Fruit fly (Drosophila melanogaster) whole organism, embryonic: ENCODE data around the gene EloB.

Experiments used
- BtbVII ChIP-seq: fragments of 200-800 bp; sonication (Bioruptor generic); optimal IDR thresholded peaks from 3 replicates; lab custom pipeline; 2017; ENCODE audit warnings: missing biosample characterization, mild to moderate bottlenecking, missing genetic modification characterization
- CG10321 ChIP-seq: fragments of 200-800 bp; sonication (Bioruptor generic); IDR thresholded peaks from 2 replicates; pipeline ENCODE4 v1.3.6; 2022; ENCODE audit warnings: missing biosample characterization, missing genetic modification characterization
- CG11560 ChIP-seq: fragments of 200-800 bp; sonication (Bioruptor generic); IDR thresholded peaks from 3 replicates; pipeline ENCODE4 v1.3.6; 2022; ENCODE audit warnings: missing biosample characterization, missing genetic modification characterization
- CG1233 ChIP-seq: fragments of 200-800 bp; sonication (Bioruptor generic); optimal IDR thresholded peaks from 4 replicates; lab custom pipeline; 2018; ENCODE audit warnings: missing biosample characterization, mild to moderate bottlenecking, missing genetic modification characterization
- CG14860 ChIP-seq: fragments of 200-800 bp; sonication (Bioruptor generic); IDR thresholded peaks from 3 replicates; pipeline ENCODE4 v1.3.6; 2022; ENCODE audit warnings: missing biosample characterization, missing genetic modification characterization; ENCODE audit not compliant: partially characterized antibody
- CG1647 ChIP-seq: fragments of 200-800 bp; sonication (Bioruptor generic); optimal IDR thresholded peaks from 3 replicates; lab custom pipeline; 2016; ENCODE audit warnings: missing biosample characterization, missing genetic modification characterization
- CG17612 ChIP-seq: fragments of 200-800 bp; sonication (Bioruptor generic); IDR thresholded peaks from 2 replicates; pipeline ENCODE4 v1.3.6; 2022; ENCODE audit warnings: missing biosample characterization, missing genetic modification characterization
- CG17802 ChIP-seq: fragments of 200-800 bp; sonication (Bioruptor generic); optimal IDR thresholded peaks from 2 replicates; lab custom pipeline; 2018; ENCODE audit warnings: missing biosample characterization, mild to moderate bottlenecking, missing genetic modification characterization, moderate library complexity
- CG2202 ChIP-seq: fragments of 200-800 bp; sonication (Bioruptor generic); optimal IDR thresholded peaks from 2 replicates; lab custom pipeline; 2018; ENCODE audit warnings: missing biosample characterization, mild to moderate bottlenecking, missing genetic modification characterization
- CG6813 ChIP-seq: fragments of 200-800 bp; sonication (Bioruptor generic); optimal IDR thresholded peaks from 2 replicates; lab custom pipeline; 2017; ENCODE audit warnings: missing biosample characterization, missing genetic modification characterization, mild to moderate bottlenecking, moderate library complexity, missing genetic modification reagents
- CG7839 ChIP-seq: fragments of 200-800 bp; sonication (Bioruptor generic); optimal IDR thresholded peaks from 3 replicates; lab custom pipeline; 2018; ENCODE audit warnings: missing biosample characterization, mild to moderate bottlenecking, missing genetic modification characterization, moderate library complexity
- CG8281 ChIP-seq: fragments of 200-800 bp; sonication (Bioruptor generic); optimal IDR thresholded peaks from 2 replicates; lab custom pipeline; 2018; ENCODE audit warnings: missing biosample characterization, mild to moderate bottlenecking, missing genetic modification characterization, moderate library complexity
- CG8388 ChIP-seq: fragments of 200-800 bp; sonication (Bioruptor generic); optimal IDR thresholded peaks from 2 replicates; lab custom pipeline; 2019; ENCODE audit warnings: missing biosample characterization, mild to moderate bottlenecking, missing genetic modification characterization, moderate library complexity
- CG8765 ChIP-seq: fragments of 200-800 bp; sonication (Bioruptor generic); IDR thresholded peaks from 2 replicates; pipeline ENCODE4 v1.3.6; 2022; ENCODE audit warnings: missing biosample characterization, missing genetic modification characterization
- CrebB ChIP-seq: fragments of 200-800 bp; sonication (Bioruptor generic); optimal IDR thresholded peaks from 3 replicates; lab custom pipeline; 2018; ENCODE audit warnings: missing biosample characterization, mild to moderate bottlenecking, missing genetic modification characterization
- Deaf1 ChIP-seq: fragments of 200-800 bp; optimal IDR thresholded peaks from 3 replicates; lab custom pipeline; 2019; ENCODE audit warnings: missing biosample characterization, mild to moderate bottlenecking, missing genetic modification characterization, moderate library complexity
- Ets65A ChIP-seq: fragments of 200-800 bp; sonication (Bioruptor generic); peaks from one replicate; lab custom pipeline; 2016; ENCODE audit warnings: missing biosample characterization, missing genetic modification characterization
- GATAe ChIP-seq: fragments of 200-800 bp; sonication (Bioruptor generic); conservative IDR thresholded peaks from 2 replicates; pipeline ENCODE4 v1.3.6; 2022; ENCODE audit warnings: missing biosample characterization, missing genetic modification characterization
- Gug ChIP-seq: fragments of 200-800 bp; sonication (Bioruptor generic); IDR thresholded peaks from 4 replicates; pipeline ENCODE4 v1.3.6; 2022; ENCODE audit warnings: missing biosample characterization, missing genetic modification characterization
- H15 ChIP-seq: fragments of 200-800 bp; sonication (Bioruptor generic); IDR thresholded peaks from 3 replicates; pipeline ENCODE4 v1.3.6; 2022; ENCODE audit warnings: missing biosample characterization, missing genetic modification characterization
- Max ChIP-seq: fragments of 200-800 bp; sonication (Bioruptor generic); optimal IDR thresholded peaks from 2 replicates; lab custom pipeline; 2016; ENCODE audit warnings: missing biosample characterization, mild to moderate bottlenecking, missing genetic modification characterization
- Meics ChIP-seq: fragments of 200-800 bp; sonication (Bioruptor generic); optimal IDR thresholded peaks from 2 replicates; lab custom pipeline; 2017; ENCODE audit warnings: missing biosample characterization, mild to moderate bottlenecking, missing genetic modification characterization
- NK7.1 ChIP-seq: fragments of 200-800 bp; sonication (Bioruptor generic); optimal IDR thresholded peaks from 3 replicates; lab custom pipeline; 2016; ENCODE audit warnings: missing biosample characterization, missing genetic modification characterization
- Oli ChIP-seq: fragments of 200-800 bp; sonication (Bioruptor generic); optimal IDR thresholded peaks from 2 replicates; lab custom pipeline; 2018; ENCODE audit warnings: missing biosample characterization, mild to moderate bottlenecking, missing genetic modification characterization, moderate library complexity
- Opbp ChIP-seq: fragments of 200-800 bp; sonication (Bioruptor generic); IDR thresholded peaks from 3 replicates; pipeline ENCODE4 v1.3.6; 2022; ENCODE audit warnings: missing biosample characterization, missing genetic modification characterization; ENCODE audit not compliant: partially characterized antibody
- Ssrp ChIP-seq: fragments of 200-800 bp; sonication (Bioruptor generic); optimal IDR thresholded peaks from 2 replicates; lab custom pipeline; 2018; ENCODE audit warnings: missing biosample characterization, mild to moderate bottlenecking, missing genetic modification characterization, moderate library complexity
- Taf1 ChIP-seq: fragments of 200-800 bp; sonication (Bioruptor generic); IDR thresholded peaks from 2 replicates; pipeline ENCODE4 v1.3.6; 2022; ENCODE audit warnings: missing biosample characterization, missing genetic modification characterization
- Usf ChIP-seq: fragments of 200-800 bp; sonication (Bioruptor generic); optimal IDR thresholded peaks from 2 replicates; lab custom pipeline; 2017; ENCODE audit warnings: missing genotype, missing biosample characterization, missing genetic modification characterization
- Vsx1 ChIP-seq: fragments of 200-800 bp; sonication (Bioruptor generic); optimal IDR thresholded peaks from 2 replicates; lab custom pipeline; 2017; ENCODE audit warnings: missing biosample characterization, mild to moderate bottlenecking, missing genetic modification characterization, missing genetic modification reagents
- ab ChIP-seq: fragments of 200-800 bp; sonication (Bioruptor generic); optimal IDR thresholded peaks from 2 replicates; lab custom pipeline; 2016; ENCODE audit warnings: missing biosample characterization, missing genetic modification characterization
- br ChIP-seq: fragments of >200 bp; optimal IDR thresholded peaks from 2 replicates; lab custom pipeline; 2017
- chn ChIP-seq: fragments of 200-800 bp; sonication (Bioruptor generic); optimal IDR thresholded peaks from 2 replicates; lab custom pipeline; 2016; ENCODE audit warnings: missing biosample characterization, missing genetic modification characterization
- danr ChIP-seq: fragments of 200-800 bp; sonication (Bioruptor generic); IDR thresholded peaks from 2 replicates; pipeline ENCODE4 v1.3.6; 2022; ENCODE audit warnings: missing biosample characterization, missing genetic modification characterization
- dati ChIP-seq: fragments of 200-800 bp; sonication (Bioruptor generic); IDR thresholded peaks from 2 replicates; pipeline ENCODE4 v1.3.6; 2022; ENCODE audit warnings: missing biosample characterization, missing genetic modification characterization
- dmrt11E ChIP-seq: fragments of 200-800 bp; sonication (Bioruptor generic); optimal IDR thresholded peaks from 3 replicates; lab custom pipeline; 2018; ENCODE audit warnings: missing biosample characterization, mild to moderate bottlenecking, missing genetic modification characterization, moderate library complexity
- en ChIP-seq: fragments of 200-800 bp; sonication (Bioruptor generic); optimal IDR thresholded peaks from 2 replicates; lab custom pipeline; 2016; ENCODE audit warnings: missing biosample characterization, missing genetic modification characterization
- fd96Cb ChIP-seq: fragments of 200-800 bp; sonication (Bioruptor generic); optimal IDR thresholded peaks from 2 replicates; lab custom pipeline; 2018; ENCODE audit warnings: missing biosample characterization, mild to moderate bottlenecking, missing genetic modification characterization, moderate library complexity
- gcm2 ChIP-seq: fragments of 200-800 bp; sonication (Bioruptor generic); optimal IDR thresholded peaks from 2 replicates; lab custom pipeline; 2016; ENCODE audit warnings: missing biosample characterization, missing genetic modification characterization
- gfzf ChIP-seq: fragments of 200-800 bp; sonication (Bioruptor generic); optimal IDR thresholded peaks from 2 replicates; lab custom pipeline; 2016; ENCODE audit warnings: missing biosample characterization, mild to moderate bottlenecking, missing genetic modification characterization, moderate library complexity
- grau ChIP-seq: fragments of 200-800 bp; optimal IDR thresholded peaks from 3 replicates; lab custom pipeline; 2019; ENCODE audit warnings: missing biosample characterization, mild to moderate bottlenecking, missing genetic modification characterization, moderate library complexity
- lmd ChIP-seq: fragments of 200-800 bp; sonication (Bioruptor generic); IDR thresholded peaks from 2 replicates; pipeline ENCODE4 v1.3.6; 2022; ENCODE audit warnings: missing biosample characterization, missing genetic modification characterization
- nau ChIP-seq: fragments of 200-800 bp; sonication (Bioruptor generic); optimal IDR thresholded peaks from 3 replicates; lab custom pipeline; 2017; ENCODE audit warnings: missing biosample characterization, mild to moderate bottlenecking, missing genetic modification characterization, missing genetic modification reagents
- org-1 ChIP-seq: fragments of 200-800 bp; sonication (Bioruptor generic); optimal IDR thresholded peaks from 2 replicates; lab custom pipeline; 2017; ENCODE audit warnings: missing biosample characterization, missing genetic modification characterization
- psq ChIP-seq: fragments of 200-800 bp; sonication (Bioruptor generic); optimal IDR thresholded peaks from 2 replicates; lab custom pipeline; 2017; ENCODE audit warnings: missing biosample characterization, missing genetic modification characterization
- schlank ChIP-seq: fragments of 200-800 bp; sonication (Bioruptor generic); optimal IDR thresholded peaks from 2 replicates; lab custom pipeline; 2018; ENCODE audit warnings: missing biosample characterization, mild to moderate bottlenecking, missing genetic modification characterization
- sna ChIP-seq: fragments of 200-800 bp; sonication (Bioruptor generic); IDR thresholded peaks from 2 replicates; pipeline ENCODE4 v1.3.6; 2022; ENCODE audit warnings: missing biosample characterization, missing genetic modification characterization; ENCODE audit not compliant: partially characterized antibody
- sqz ChIP-seq: fragments of 200-800 bp; sonication (Bioruptor generic); optimal IDR thresholded peaks from 3 replicates; lab custom pipeline; 2018; ENCODE audit warnings: missing biosample characterization, mild to moderate bottlenecking, missing genetic modification characterization
- tap ChIP-seq: fragments of 200-800 bp; optimal IDR thresholded peaks from 3 replicates; lab custom pipeline; 2019; ENCODE audit warnings: missing biosample characterization, mild to moderate bottlenecking, missing genetic modification characterization, moderate library complexity
- usp ChIP-seq: fragments of >200 bp; optimal IDR thresholded peaks from 2 replicates; lab custom pipeline; 2017; ENCODE audit warnings: missing biosample characterization, missing genetic modification characterization
- zfh1 ChIP-seq: fragments of 200-800 bp; sonication (Bioruptor generic); IDR thresholded peaks from 3 replicates; pipeline ENCODE4 v1.3.6; 2022; ENCODE audit warnings: missing biosample characterization, missing genetic modification characterization

Gene EloB

dm6 chr3R:20549855-20550603 lies 29.6 kb downstream of the EloB start (continued):
- TF ChIP-seq Ssrp (tag; lab: Kevin White, UChicago) (peak; percentile 89), Taf1 (peak; percentile 48; the same call in 1 of the 2 replicates), Gug (peak; percentile 78), tap (tag; lab: Kevin White, UChicago) (peak; percentile 80), nau (GFP tag; lab: Kevin White, UChicago) (peak; percentile 62), Vsx1 (GFP tag; lab: Kevin White, UChicago) (peak; percentile 94), CG8281 (peak; percentile 65), Max (peak; percentile 68), dati (peak; percentile 62; the same call in 1 of the 2 replicates), en (GFP tag; lab: Kevin White, UChicago) (no peak), gfzf (GFP tag; lab: Kevin White, UChicago) (no peak), CG6813 (peak; percentile 78), CG8765 (no peak; the same call in 1 of the 2 replicates), Deaf1 (tag; lab: Kevin White, UChicago) (peak; percentile 82), br (lab: Kevin White, UChicago) (no peak), CG2202 (tag; lab: Kevin White, UChicago) (peak; percentile 75), Meics (peak; percentile 88), ab (GFP tag; lab: Kevin White, UChicago) (peak; percentile 42), schlank (tag; lab: Kevin White, UChicago) (peak; percentile 49), CG17802 (tag; lab: Kevin White, UChicago) (peak; percentile 77), zfh1 (peak; percentile 89), CG7839 (tag; lab: Kevin White, UChicago) (peak; percentile 90), NK7.1 (no peak), danr (GFP tag; lab: Robert Waterston, UW) (peak; percentile 79), sqz (GFP tag; lab: Kevin White, UChicago) (peak; percentile 69), grau (peak; percentile 87), usp (GFP tag; lab: Kevin White, UChicago) (no peak), Usf (GFP tag; lab: Kevin White, UChicago) (peak; percentile 76), fd96Cb (tag; lab: Kevin White, UChicago) (peak; percentile 88), lmd (GFP tag; lab: Robert Waterston, UW) (peak; percentile 89), Opbp (no peak), GATAe (GFP tag; lab: Robert Waterston, UW) (peak; percentile 75), Ets65A (peak; percentile 95), H15 (GFP tag; lab: Robert Waterston, UW) (peak; percentile 74; the same call in 2 of the 3 replicates), gcm2 (GFP tag; lab: Kevin White, UChicago) (peak; percentile 65), dmrt11E (tag; lab: Kevin White, UChicago) (peak; percentile 85), CG1647 (GFP tag; lab: Kevin White, UChicago) (peak; percentile 1), psq (GFP tag; lab: Kevin White, UChicago) (peak; percentile 69), Oli (tag; lab: Kevin White, UChicago) (peak; percentile 87), CG14860 (GFP tag; lab: Robert Waterston, UW) (no peak), CG10321 (GFP tag; lab: Robert Waterston, UW) (peak; percentile 54), sna (no peak), org-1 (peak; percentile 72), chn (peak; percentile 55), CG1233 (GFP tag; lab: Kevin White, UChicago) (peak; percentile 80), CrebB (peak; percentile 48), BtbVII (GFP tag; lab: Kevin White, UChicago) (peak; percentile 79), CG17612 (GFP tag; lab: Robert Waterston, UW) (peak; percentile 56), CG8388 (GFP tag; lab: Kevin White, UChicago) (peak; percentile 86), CG11560 (tag; lab: Robert Waterston, UW) (peak; percentile 78)
